Worm (Caenorhabditis elegans): ENCODE results near the gene clec-88.

DNA sequence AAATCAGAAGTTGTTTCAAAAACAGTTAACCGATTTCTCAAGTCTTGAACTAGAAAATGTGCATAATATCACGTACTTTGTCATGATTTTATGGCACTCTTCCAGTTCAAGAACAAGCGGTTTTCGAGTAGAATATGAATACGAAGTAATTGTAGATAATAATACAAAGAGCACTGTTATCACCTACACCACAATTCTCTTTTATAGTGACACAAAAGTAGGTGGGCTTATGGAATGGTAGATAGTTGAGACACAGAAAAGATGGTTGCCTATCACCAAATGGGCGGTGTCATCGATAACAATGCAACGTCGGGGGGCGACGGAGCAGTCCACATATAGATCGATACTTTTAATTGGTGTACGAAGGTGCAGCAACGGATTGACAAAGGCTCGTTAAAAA lies 36.9 kb upstream of the clec-88 start:
- TF ChIP-seq R02D3.7 (tag; optimal IDR thresholded peaks at IDR 0.05) = no peak
- TF ChIP-seq snpc-4 (tag; optimal IDR thresholded peaks at IDR 0.05) = no peak
- no peak for TF ChIP-seq lin-39 (tag; optimal IDR thresholded peaks at IDR 0.05)

Measured in whole organism, L2 larva.